Fruit fly (Drosophila melanogaster) whole organism, adult: ENCODE measurements around the gene Kaz-m1.
A peak's percentile ranks its signal among the peaks of the same experiment; 100 is the strongest.

ENCODE experiments used
- CG11617 ChIP-seq: fragments of 200-800 bp; sonication (Bioruptor generic); optimal IDR thresholded peaks from 2 replicates; lab custom pipeline; 2017; ENCODE audit warnings: mild to moderate bottlenecking, missing biosample characterization, missing genetic modification reagents, missing genetic modification characterization
- CG12768 ChIP-seq: fragments of 200-800 bp; sonication (Bioruptor generic); optimal IDR thresholded peaks from 2 replicates; lab custom pipeline; 2017; ENCODE audit warnings: missing biosample characterization, missing genetic modification characterization, mild to moderate bottlenecking, moderate library complexity, missing genetic modification reagents
- CG14711 ChIP-seq: fragments of 200-800 bp; sonication (Bioruptor generic); optimal IDR thresholded peaks from 2 replicates; lab custom pipeline; 2018; ENCODE audit warnings: missing biosample characterization, mild to moderate bottlenecking, missing genetic modification characterization, moderate library complexity
- CG1620 ChIP-seq: fragments of 200-800 bp; sonication (Bioruptor generic); optimal IDR thresholded peaks from 2 replicates; lab custom pipeline; 2016; ENCODE audit warnings: missing biosample characterization, missing genetic modification characterization
- CG33017 ChIP-seq: fragments of 200-800 bp; sonication (Bioruptor generic); optimal IDR thresholded peaks from 2 replicates; lab custom pipeline; 2018; ENCODE audit warnings: missing biosample characterization, mild to moderate bottlenecking, missing genetic modification characterization, moderate library complexity
- CG5204 ChIP-seq: fragments of 200-800 bp; sonication (Bioruptor generic); optimal IDR thresholded peaks from 2 replicates; lab custom pipeline; 2016; ENCODE audit warnings: missing biosample characterization, missing genetic modification characterization
- CG7045 ChIP-seq: fragments of 200-800 bp; sonication (Bioruptor generic); optimal IDR thresholded peaks from 2 replicates; lab custom pipeline; 2017; ENCODE audit warnings: missing biosample characterization, mild to moderate bottlenecking, missing genetic modification characterization
- CG7101 ChIP-seq: fragments of 200-800 bp; sonication (Bioruptor generic); optimal IDR thresholded peaks from 2 replicates; lab custom pipeline; 2018; ENCODE audit warnings: missing biosample characterization, mild to moderate bottlenecking, missing genetic modification characterization, moderate library complexity
- Clk ChIP-seq: fragments of 200-800 bp; sonication (Bioruptor generic); optimal IDR thresholded peaks from 2 replicates; lab custom pipeline; 2017; ENCODE audit warnings: missing biosample characterization, missing genetic modification characterization
- Crg-1 ChIP-seq: fragments of 200-800 bp; sonication (Bioruptor generic); optimal IDR thresholded peaks from 2 replicates; lab custom pipeline; 2016; ENCODE audit warnings: missing biosample characterization, missing genetic modification characterization
- Hr96 ChIP-seq: fragments of 200-800 bp; sonication (Bioruptor generic); optimal IDR thresholded peaks from 2 replicates; lab custom pipeline; 2016; ENCODE audit warnings: missing biosample characterization, missing genetic modification characterization
- Mnt ChIP-seq: fragments of 200-800 bp; sonication (Bioruptor generic); optimal IDR thresholded peaks from 2 replicates; lab custom pipeline; 2016; ENCODE audit warnings: missing biosample characterization, mild to moderate bottlenecking, missing genetic modification characterization
- bab1 ChIP-seq: fragments of 200-800 bp; sonication (Bioruptor generic); optimal IDR thresholded peaks from 3 replicates; lab custom pipeline; 2019; ENCODE audit warnings: missing biosample characterization, mild to moderate bottlenecking, missing genetic modification characterization, moderate library complexity
- cic ChIP-seq: fragments of 200-800 bp; sonication (Bioruptor generic); optimal IDR thresholded peaks from 2 replicates; lab custom pipeline; 2017; ENCODE audit warnings: missing biosample characterization, mild to moderate bottlenecking, missing genetic modification characterization, moderate library complexity
- cnc ChIP-seq, 2 experiments: fragments of >200 bp; optimal IDR thresholded peaks; 2 replicates each; lab custom pipeline; 2017
- kay ChIP-seq: fragments of 200-800 bp; sonication (Bioruptor generic); peaks from one replicate; lab custom pipeline; 2016; ENCODE audit warnings: missing biosample characterization, missing genetic modification characterization, borderline replicate concordance
- ovo ChIP-seq: fragments of 200-800 bp; sonication (Bioruptor generic); optimal IDR thresholded peaks from 2 replicates; lab custom pipeline; 2016; ENCODE audit warnings: missing biosample characterization, missing genetic modification characterization
- pad ChIP-seq: fragments of 200-800 bp; sonication (Bioruptor generic); optimal IDR thresholded peaks from 3 replicates; lab custom pipeline; 2017; ENCODE audit warnings: missing biosample characterization, missing genetic modification characterization, mild to moderate bottlenecking, moderate library complexity, missing genetic modification reagents
- tj ChIP-seq: fragments of 200-800 bp; sonication (Bioruptor generic); optimal IDR thresholded peaks from 3 replicates; lab custom pipeline; 2017; ENCODE audit warnings: missing biosample characterization, mild to moderate bottlenecking, missing genetic modification characterization, moderate library complexity
- toe ChIP-seq: fragments of 200-800 bp; sonication (Bioruptor generic); optimal IDR thresholded peaks from 2 replicates; lab custom pipeline; 2016; ENCODE audit warnings: missing biosample characterization, missing genetic modification characterization

Kaz-m1 gene

dm6 chr3R:26052150-26052908 lies 37.8 kb downstream of the Kaz-m1 start, which contains the start of the genes Exo84 and Vps2:
Gene Exo84 (minus strand): TSS chr3R:26052257.
Gene Vps2 (plus strand): TSS chr3R:26052821.
- TF ChIP-seq CG33017 (tag; lab: Kevin White, UChicago) = no peak
- peak; percentile 39 for TF ChIP-seq CG12768 (GFP tag; lab: Kevin White, UChicago)
- no peak for TF ChIP-seq Hr96 (GFP tag; lab: Kevin White, UChicago)
- TF ChIP-seq cic (GFP tag; lab: Kevin White, UChicago) = no peak
- peak; percentile 68 for TF ChIP-seq CG1620 (GFP tag; lab: Kevin White, UChicago)
- TF ChIP-seq toe (GFP tag; lab: Kevin White, UChicago) = no peak
- TF ChIP-seq CG7045 (GFP tag; lab: Kevin White, UChicago) = peak; percentile 48
- TF ChIP-seq pad (GFP tag; lab: Kevin White, UChicago) = peak; percentile 27
- TF ChIP-seq kay (GFP tag; lab: Kevin White, UChicago) = peak; percentile 86
- TF ChIP-seq ovo (GFP tag; lab: Kevin White, UChicago) = peak; percentile 54
- TF ChIP-seq CG7101 (tag; lab: Kevin White, UChicago) = peak; percentile 17
- TF ChIP-seq CG11617 (GFP tag; lab: Kevin White, UChicago) = peak; percentile 52

dm6 chr3R:26055214-26055632 lies 40.7 kb downstream of the Kaz-m1 start, which contains the start of gene Cmpk:
Gene Cmpk (minus strand): TSS chr3R:26055438.
- peak; percentile 87 for TF ChIP-seq CG12768 (GFP tag; lab: Kevin White, UChicago)
- TF ChIP-seq Clk = peak; percentile 37
- peak; percentile 77 for TF ChIP-seq CG11617 (GFP tag; lab: Kevin White, UChicago)
- TF ChIP-seq CG7101 (tag; lab: Kevin White, UChicago) = peak; percentile 94
- TF ChIP-seq cic (GFP tag; lab: Kevin White, UChicago) = peak; percentile 84
- peak; percentile 51 for TF ChIP-seq ovo (GFP tag; lab: Kevin White, UChicago)
- peak; percentile 99 for TF ChIP-seq tj (GFP tag; lab: Kevin White, UChicago)
- TF ChIP-seq Hr96 (GFP tag; lab: Kevin White, UChicago) = peak; percentile 73
- TF ChIP-seq CG7045 (GFP tag; lab: Kevin White, UChicago) = peak; percentile 68
- peak; percentile 84 for TF ChIP-seq pad (GFP tag; lab: Kevin White, UChicago)
- TF ChIP-seq cnc (optimal IDR thresholded peaks at IDR 0.05; lab: Kevin White, UChicago) = no peak
- no peak for TF ChIP-seq kay (GFP tag; lab: Kevin White, UChicago)
- TF ChIP-seq toe (GFP tag; lab: Kevin White, UChicago) = peak; percentile 56
- peak; percentile 90 for TF ChIP-seq Mnt
- TF ChIP-seq CG14711 (tag; lab: Kevin White, UChicago) = peak; percentile 77
- peak; percentile 87 for TF ChIP-seq CG33017 (tag; lab: Kevin White, UChicago)
- TF ChIP-seq CG5204 (GFP tag; lab: Kevin White, UChicago) = no peak
- TF ChIP-seq CG1620 (GFP tag; lab: Kevin White, UChicago) = peak; percentile 82
- TF ChIP-seq Crg-1 (GFP tag; lab: Kevin White, UChicago) = peak; percentile 95
- peak; percentile 90 for TF ChIP-seq bab1

- TF ChIP-seq CG12768 (GFP tag; lab: Kevin White, UChicago) (no peak), CG1620 (GFP tag; lab: Kevin White, UChicago) (peak; percentile 21), ovo (GFP tag; lab: Kevin White, UChicago) (peak; percentile 29), Crg-1 (GFP tag; lab: Kevin White, UChicago) (peak; percentile 28), CG7045 (GFP tag; lab: Kevin White, UChicago) (no peak), kay (GFP tag; lab: Kevin White, UChicago) (no peak), bab1 (peak; percentile 15), Clk (no peak), pad (GFP tag; lab: Kevin White, UChicago) (peak; percentile 24), CG7101 (tag; lab: Kevin White, UChicago) (peak; percentile 52), Mnt (peak; percentile 85)
These were observed 41.9 kb downstream of the Kaz-m1 start, which contains the start of the genes Sld5 and CG14543 for dm6 chr3R:26056381-26056780. Gene Sld5 (minus strand): TSS chr3R:26056547. Gene CG14543 (plus strand): TSS chr3R:26056630.

- TF ChIP-seq CG12768 (GFP tag; lab: Kevin White, UChicago) = no peak
- no peak for TF ChIP-seq pad (GFP tag; lab: Kevin White, UChicago)
- TF ChIP-seq bab1 = peak; percentile 27
- no peak for TF ChIP-seq ovo (GFP tag; lab: Kevin White, UChicago)
- TF ChIP-seq toe (GFP tag; lab: Kevin White, UChicago) = no peak
- TF ChIP-seq CG33017 (tag; lab: Kevin White, UChicago) = no peak
- TF ChIP-seq tj (GFP tag; lab: Kevin White, UChicago) = no peak
- peak; percentile 17 for TF ChIP-seq Mnt
These were observed 43.5 kb downstream of the Kaz-m1 start, which contains the start of the genes PIG-P and Tcs6 for dm6 chr3R:26058066-26058465. Gene PIG-P (minus strand): TSS chr3R:26058223. Gene Tcs6 (minus strand): TSS chr3R:26058223.

- peak; percentile 89 for TF ChIP-seq Mnt
- peak; percentile 72 for TF ChIP-seq ovo (GFP tag; lab: Kevin White, UChicago)
- TF ChIP-seq cic (GFP tag; lab: Kevin White, UChicago) = peak; percentile 57
- TF ChIP-seq tj (GFP tag; lab: Kevin White, UChicago) = peak; percentile 80
- peak; percentile 73 for TF ChIP-seq pad (GFP tag; lab: Kevin White, UChicago)
- no peak for TF ChIP-seq CG5204 (GFP tag; lab: Kevin White, UChicago)
- peak; percentile 88 for TF ChIP-seq Hr96 (GFP tag; lab: Kevin White, UChicago)
- TF ChIP-seq cnc (optimal IDR thresholded peaks at IDR 0.05; lab: Kevin White, UChicago) = no peak
- TF ChIP-seq CG1620 (GFP tag; lab: Kevin White, UChicago) = peak; percentile 87
- peak; percentile 76 for TF ChIP-seq CG14711 (tag; lab: Kevin White, UChicago)
- peak; percentile 95 for TF ChIP-seq bab1
- TF ChIP-seq kay (GFP tag; lab: Kevin White, UChicago) = no peak
- peak; percentile 95 for TF ChIP-seq CG11617 (GFP tag; lab: Kevin White, UChicago)
- TF ChIP-seq toe (GFP tag; lab: Kevin White, UChicago) = peak; percentile 93
- peak; percentile 87 for TF ChIP-seq CG33017 (tag; lab: Kevin White, UChicago)
- peak; percentile 87 for TF ChIP-seq Crg-1 (GFP tag; lab: Kevin White, UChicago)
- TF ChIP-seq Clk = peak; percentile 50
- peak; percentile 88 for TF ChIP-seq CG7101 (tag; lab: Kevin White, UChicago)
- TF ChIP-seq CG12768 (GFP tag; lab: Kevin White, UChicago) = peak; percentile 81
- TF ChIP-seq CG7045 (GFP tag; lab: Kevin White, UChicago) = peak; percentile 91
These were observed 44.7 kb downstream of the Kaz-m1 start, which contains the start of the genes RpL34a and Trmt61 for dm6 chr3R:26059195-26059594. Gene RpL34a (minus strand): TSS chr3R:26059267. Gene Trmt61 (plus strand): TSS chr3R:26059496.
